Worm (Caenorhabditis elegans) whole organism, L1 larva: ENCODE results near the gene F10E7.6.

Source experiments
- aly-2 ChIP-seq: fragments of 150-350 bp; optimal IDR thresholded peaks from 2 replicates; lab custom pipeline; 2014; ENCODE audit warnings: missing biosample characterization, missing genetic modification characterization
- ama-1 ChIP-seq: fragments of 150-350 bp; optimal IDR thresholded peaks from 2 replicates; lab custom pipeline; 2014
- fkh-10 ChIP-seq: sonication (generic microtip); optimal IDR thresholded peaks from 2 replicates; lab custom pipeline; 2017; ENCODE audit warnings: missing biosample characterization, missing genetic modification reagents, missing genetic modification characterization
- fos-1 ChIP-seq: fragments of 150-350 bp; optimal IDR thresholded peaks from 2 replicates; lab custom pipeline; 2014; ENCODE audit warnings: missing biosample characterization, missing genetic modification characterization
- nhr-11 ChIP-seq: fragments of 150-350 bp; optimal IDR thresholded peaks from 2 replicates; lab custom pipeline; 2014; ENCODE audit warnings: missing biosample characterization, missing genetic modification characterization
- nhr-12 ChIP-seq: sonication (generic microtip); optimal IDR thresholded peaks from 2 replicates; lab custom pipeline; 2017; ENCODE audit warnings: missing biosample characterization, missing genetic modification characterization
- nhr-28 ChIP-seq: fragments of 150-350 bp; optimal IDR thresholded peaks from 2 replicates; lab custom pipeline; 2014; ENCODE audit warnings: missing biosample characterization, missing genetic modification characterization
- pag-3 ChIP-seq: sonication (generic microtip); optimal IDR thresholded peaks from 2 replicates; lab custom pipeline; 2017; ENCODE audit warnings: missing genetic modification characterization, mild to moderate bottlenecking, missing compliant biosample characterization, antibody characterized with exemption, borderline replicate concordance; ENCODE audit not compliant: insufficient read depth
- skn-1 ChIP-seq: fragments of 150-350 bp; optimal IDR thresholded peaks from 2 replicates; lab custom pipeline; 2014; ENCODE audit warnings: missing biosample characterization, missing genetic modification characterization
- sptf-1 ChIP-seq: fragments of 150-350 bp; optimal IDR thresholded peaks from 2 replicates; lab custom pipeline; 2014; ENCODE audit warnings: missing biosample characterization, missing genetic modification characterization
- unc-30 ChIP-seq: sonication (generic microtip); optimal IDR thresholded peaks from 2 replicates; lab custom pipeline; 2017; ENCODE audit warnings: missing biosample characterization, missing genetic modification characterization
- unc-98 ChIP-seq: fragments of 200-800 bp; sonication (Bioruptor generic); IDR thresholded peaks from 2 replicates; pipeline ENCODE4 v1.3.6; 2022; ENCODE audit warnings: missing genetic modification characterization, missing compliant biosample characterization
- ztf-11 ChIP-seq, 2 experiments: sonication (generic microtip); optimal IDR thresholded peaks; 2 replicates each; lab custom pipeline; 2016 to 2017; ENCODE audit warnings: missing genetic modification characterization in 2 of 2, missing biosample characterization in 1 of 2, missing compliant biosample characterization in 1 of 2

- TF ChIP-seq ama-1 (lab: Kevin White, UChicago) (no peak), ztf-11 (tag; optimal IDR thresholded peaks at IDR 0.05; lab: Kevin White, UChicago) (no peak), fkh-10 (GFP tag; lab: Kevin White, UChicago) (no peak), unc-98 (GFP tag; lab: Robert Waterston, UW) (no peak), sptf-1 (tag; lab: Kevin White, UChicago) (no peak), unc-30 (no peak), nhr-28 (tag; lab: Kevin White, UChicago) (no peak), skn-1 (tag; lab: Kevin White, UChicago) (no peak), aly-2 (tag; lab: Kevin White, UChicago) (no peak), fos-1 (tag; lab: Kevin White, UChicago) (no peak), pag-3 (tag; lab: Kevin White, UChicago) (no peak), nhr-11 (no peak), nhr-12 (no peak)
These were observed 19.2 kb downstream of the F10E7.6 start, which contains the start of the genes T07F8.4 and gld-3 for ce11 chrII:7131871-7132693.
